Fruit fly (Drosophila melanogaster) whole organism, embryonic: ENCODE data around the gene Jhbp1.

Experiments
- Aef1 ChIP-seq: fragments of 200-800 bp; sonication (Bioruptor generic); IDR thresholded peaks from 3 replicates; pipeline ENCODE4 v1.3.6; 2022; ENCODE audit warnings: missing biosample characterization, missing genetic modification characterization
- Antp ChIP-seq: fragments of 200-800 bp; sonication (Bioruptor generic); optimal IDR thresholded peaks from 3 replicates; lab custom pipeline; 2016; ENCODE audit warnings: missing biosample characterization, missing genetic modification characterization
- CG10209 ChIP-seq: fragments of 200-800 bp; sonication (Bioruptor generic); optimal IDR thresholded peaks from 3 replicates; lab custom pipeline; 2017; ENCODE audit warnings: missing biosample characterization, mild to moderate bottlenecking, missing genetic modification characterization, missing genetic modification reagents
- CG1024 ChIP-seq: fragments of 200-800 bp; sonication (Bioruptor generic); IDR thresholded peaks from 2 replicates; pipeline ENCODE4 v1.3.6; 2022; ENCODE audit warnings: missing biosample characterization, missing genetic modification characterization
- CG11085 ChIP-seq: fragments of 200-800 bp; sonication (Bioruptor generic); IDR thresholded peaks from 2 replicates; pipeline ENCODE4 v1.3.6; 2022; ENCODE audit warnings: missing biosample characterization, missing genetic modification characterization
- CG12744 ChIP-seq: fragments of 200-800 bp; sonication (Bioruptor generic); optimal IDR thresholded peaks from 2 replicates; lab custom pipeline; 2016; ENCODE audit warnings: missing biosample characterization, missing genetic modification characterization
- CG15073 ChIP-seq: fragments of 200-800 bp; sonication (Bioruptor generic); optimal IDR thresholded peaks from 2 replicates; lab custom pipeline; 2016; ENCODE audit warnings: missing biosample characterization, missing genetic modification characterization
- CG1529 ChIP-seq: fragments of 200-800 bp; sonication (Bioruptor generic); optimal IDR thresholded peaks from 3 replicates; lab custom pipeline; 2018; ENCODE audit warnings: missing biosample characterization, missing genetic modification characterization
- CG15601 ChIP-seq: fragments of 200-800 bp; sonication (Bioruptor generic); optimal IDR thresholded peaks from 3 replicates; lab custom pipeline; 2019; ENCODE audit warnings: missing biosample characterization, mild to moderate bottlenecking, missing genetic modification characterization, moderate library complexity
- CG17385 ChIP-seq: fragments of 200-800 bp; sonication (Bioruptor generic); optimal IDR thresholded peaks from 3 replicates; lab custom pipeline; 2018; ENCODE audit warnings: missing biosample characterization, mild to moderate bottlenecking, missing genetic modification characterization
- CG31441 ChIP-seq: fragments of 200-800 bp; sonication (Bioruptor generic); IDR thresholded peaks from 2 replicates; pipeline ENCODE4 v1.3.6; 2022; ENCODE audit warnings: missing biosample characterization, missing genetic modification characterization
- CG3163 ChIP-seq: fragments of 200-800 bp; sonication (Bioruptor generic); optimal IDR thresholded peaks from 3 replicates; lab custom pipeline; 2016; ENCODE audit warnings: missing biosample characterization, missing genetic modification characterization
- CG33213 ChIP-seq: fragments of 200-800 bp; sonication (Bioruptor generic); optimal IDR thresholded peaks from 3 replicates; lab custom pipeline; 2016; ENCODE audit warnings: missing biosample characterization, missing genetic modification characterization
- CG34422 ChIP-seq: fragments of 200-800 bp; sonication (Bioruptor generic); IDR thresholded peaks from 3 replicates; pipeline ENCODE4 v1.3.6; 2022; ENCODE audit warnings: missing biosample characterization, missing genetic modification characterization
- CG4707 ChIP-seq: fragments of 200-800 bp; sonication (Bioruptor generic); optimal IDR thresholded peaks from 2 replicates; lab custom pipeline; 2018; ENCODE audit warnings: missing biosample characterization, mild to moderate bottlenecking, missing genetic modification characterization, moderate library complexity
- CG5245 ChIP-seq: fragments of 200-800 bp; sonication (Bioruptor generic); optimal IDR thresholded peaks from 3 replicates; lab custom pipeline; 2016; ENCODE audit warnings: missing biosample characterization, missing genetic modification characterization
- CG6254 ChIP-seq: fragments of 200-800 bp; sonication (Bioruptor generic); optimal IDR thresholded peaks from 3 replicates; lab custom pipeline; 2017; ENCODE audit warnings: mild to moderate bottlenecking, missing biosample characterization, missing genetic modification reagents, missing genetic modification characterization
- CG6813 ChIP-seq: fragments of 200-800 bp; sonication (Bioruptor generic); optimal IDR thresholded peaks from 2 replicates; lab custom pipeline; 2017; ENCODE audit warnings: missing biosample characterization, missing genetic modification characterization, mild to moderate bottlenecking, moderate library complexity, missing genetic modification reagents
- CG6854 ChIP-seq: fragments of 200-800 bp; sonication (Bioruptor generic); optimal IDR thresholded peaks from 3 replicates; lab custom pipeline; 2017; ENCODE audit warnings: missing biosample characterization, mild to moderate bottlenecking, missing genetic modification characterization
- CG7556 ChIP-seq: fragments of 200-800 bp; sonication (Bioruptor generic); optimal IDR thresholded peaks from 2 replicates; lab custom pipeline; 2017; ENCODE audit warnings: missing biosample characterization, mild to moderate bottlenecking, missing genetic modification characterization
- CG7839 ChIP-seq: fragments of 200-800 bp; sonication (Bioruptor generic); optimal IDR thresholded peaks from 3 replicates; lab custom pipeline; 2018; ENCODE audit warnings: missing biosample characterization, mild to moderate bottlenecking, missing genetic modification characterization, moderate library complexity
- CG9609 ChIP-seq: fragments of 200-800 bp; sonication (Bioruptor generic); optimal IDR thresholded peaks from 3 replicates; lab custom pipeline; 2016; ENCODE audit warnings: missing biosample characterization, missing genetic modification characterization
- Camta ChIP-seq: fragments of 200-800 bp; sonication (Bioruptor generic); optimal IDR thresholded peaks from 2 replicates; lab custom pipeline; 2016; ENCODE audit warnings: missing biosample characterization, missing genetic modification characterization
- CoRest ChIP-seq: fragments of 200-800 bp; sonication (Bioruptor generic); optimal IDR thresholded peaks from 3 replicates; lab custom pipeline; 2018; ENCODE audit warnings: missing biosample characterization, mild to moderate bottlenecking, missing genetic modification characterization, moderate library complexity
- D19B ChIP-seq: fragments of 200-800 bp; sonication (Bioruptor generic); optimal IDR thresholded peaks from 2 replicates; lab custom pipeline; 2017; ENCODE audit warnings: missing biosample characterization, mild to moderate bottlenecking, missing genetic modification characterization
- Deaf1 ChIP-seq: fragments of 200-800 bp; optimal IDR thresholded peaks from 3 replicates; lab custom pipeline; 2019; ENCODE audit warnings: missing biosample characterization, mild to moderate bottlenecking, missing genetic modification characterization, moderate library complexity
- Hr51 ChIP-seq, 2 experiments: fragments of 200-800 bp; sonication (Bioruptor generic); optimal IDR thresholded peaks; 2 replicates in 1 of 2; 3 replicates in 1 of 2; lab custom pipeline; 2016 to 2018; ENCODE audit warnings: missing biosample characterization in 2 of 2, missing genetic modification characterization in 2 of 2, mild to moderate bottlenecking in 1 of 2, moderate library complexity in 1 of 2
- Kr ChIP-seq: fragments of 200-800 bp; sonication (Bioruptor generic); optimal IDR thresholded peaks from 2 replicates; lab custom pipeline; 2017; ENCODE audit warnings: missing biosample characterization, mild to moderate bottlenecking, missing genetic modification characterization
- NC2β ChIP-seq: fragments of 200-800 bp; sonication (Bioruptor generic); optimal IDR thresholded peaks from 2 replicates; lab custom pipeline; 2016; ENCODE audit warnings: missing biosample characterization, missing genetic modification characterization
- Nf-YB ChIP-seq: fragments of 200-800 bp; sonication (Bioruptor generic); optimal IDR thresholded peaks from 3 replicates; lab custom pipeline; 2019; ENCODE audit warnings: missing biosample characterization, mild to moderate bottlenecking, missing genetic modification characterization, moderate library complexity
- Sry-β ChIP-seq: fragments of 200-800 bp; sonication (Bioruptor generic); optimal IDR thresholded peaks from 2 replicates; lab custom pipeline; 2018; ENCODE audit warnings: missing biosample characterization, mild to moderate bottlenecking, missing genetic modification characterization, moderate library complexity
- Stat92E ChIP-seq, 3 experiments: fragments of >200 bp in 2 of 3; fragments of 200-800 bp in 1 of 3; sonication (Bioruptor generic) in 1 of 3; optimal IDR thresholded peaks; 2 replicates each; lab custom pipeline; 2017 to 2019; ENCODE audit warnings: missing biosample characterization in 3 of 3, missing genetic modification characterization in 3 of 3, mild to moderate bottlenecking in 1 of 3, moderate library complexity in 1 of 3
- ash1 ChIP-seq: fragments of 200-800 bp; sonication (Bioruptor generic); optimal IDR thresholded peaks from 2 replicates; lab custom pipeline; 2018; ENCODE audit warnings: missing biosample characterization, mild to moderate bottlenecking, missing genetic modification characterization
- az2 ChIP-seq: fragments of 200-800 bp; sonication (Bioruptor generic); optimal IDR thresholded peaks from 3 replicates; lab custom pipeline; 2016; ENCODE audit warnings: missing biosample characterization, missing genetic modification characterization
- bigmax ChIP-seq: fragments of 200-800 bp; sonication (Bioruptor generic); optimal IDR thresholded peaks from 2 replicates; lab custom pipeline; 2018; ENCODE audit warnings: missing biosample characterization, mild to moderate bottlenecking, missing genetic modification characterization
- inv ChIP-seq: fragments of 200-800 bp; sonication (Bioruptor generic); IDR thresholded peaks from 2 replicates; pipeline ENCODE4 v1.3.6; 2022; ENCODE audit warnings: missing biosample characterization, missing genetic modification characterization; ENCODE audit not compliant: partially characterized antibody
- jumu ChIP-seq: fragments of 200-800 bp; sonication (Bioruptor generic); optimal IDR thresholded peaks from 3 replicates; lab custom pipeline; 2016; ENCODE audit warnings: missing biosample characterization, missing genetic modification characterization
- lab ChIP-seq: fragments of 200-800 bp; sonication (Bioruptor generic); optimal IDR thresholded peaks from 3 replicates; lab custom pipeline; 2017; ENCODE audit warnings: missing biosample characterization, missing genetic modification characterization, mild to moderate bottlenecking, moderate library complexity, missing genetic modification reagents
- lbe ChIP-seq: fragments of 200-800 bp; sonication (Bioruptor generic); optimal IDR thresholded peaks from 2 replicates; lab custom pipeline; 2016; ENCODE audit warnings: missing biosample characterization, mild to moderate bottlenecking, missing genetic modification characterization
- nau ChIP-seq: fragments of 200-800 bp; sonication (Bioruptor generic); optimal IDR thresholded peaks from 3 replicates; lab custom pipeline; 2017; ENCODE audit warnings: missing biosample characterization, mild to moderate bottlenecking, missing genetic modification characterization, missing genetic modification reagents
- nmo ChIP-seq: fragments of 200-800 bp; sonication (Bioruptor generic); optimal IDR thresholded peaks from 2 replicates; lab custom pipeline; 2018; ENCODE audit warnings: missing biosample characterization, mild to moderate bottlenecking, missing genetic modification characterization, moderate library complexity
- nom ChIP-seq: fragments of 200-800 bp; sonication (Bioruptor generic); optimal IDR thresholded peaks from 2 replicates; lab custom pipeline; 2017; ENCODE audit warnings: missing biosample characterization, missing genetic modification characterization, mild to moderate bottlenecking, moderate library complexity, missing genetic modification reagents
- phol ChIP-seq: fragments of 200-800 bp; sonication (Bioruptor generic); optimal IDR thresholded peaks from 3 replicates; lab custom pipeline; 2018; ENCODE audit warnings: missing biosample characterization, mild to moderate bottlenecking, missing genetic modification characterization, moderate library complexity
- pros ChIP-seq: fragments of 200-800 bp; sonication (Bioruptor generic); optimal IDR thresholded peaks from 3 replicates; lab custom pipeline; 2019; ENCODE audit warnings: missing biosample characterization, mild to moderate bottlenecking, missing genetic modification characterization, moderate library complexity
- salm ChIP-seq: fragments of 200-800 bp; sonication (Bioruptor generic); optimal IDR thresholded peaks from 2 replicates; lab custom pipeline; 2018; ENCODE audit warnings: missing biosample characterization, mild to moderate bottlenecking, missing genetic modification characterization
- shn ChIP-seq: fragments of 200-800 bp; sonication (Bioruptor generic); optimal IDR thresholded peaks from 3 replicates; lab custom pipeline; 2016; ENCODE audit warnings: missing biosample characterization, missing genetic modification characterization
- tin ChIP-seq: fragments of 200-800 bp; sonication (Bioruptor generic); optimal IDR thresholded peaks from 3 replicates; lab custom pipeline; 2016; ENCODE audit warnings: missing biosample characterization, missing genetic modification characterization
- twi ChIP-seq: fragments of 200-800 bp; optimal IDR thresholded peaks from 2 replicates; lab custom pipeline; 2019; ENCODE audit warnings: missing biosample characterization, mild to moderate bottlenecking, missing genetic modification characterization, moderate library complexity

Jhbp1 gene

dm6 chr3R:4989150-4990017, 24.1 kb downstream of the Jhbp1 start (continued):
- peak; percentile 2 to 34 for TF ChIP-seq Hr51 (GFP tag; optimal IDR thresholded peaks at IDR 0.05; lab: Kevin White, UChicago)
- TF ChIP-seq Deaf1 (tag; lab: Kevin White, UChicago): peak; percentile 21
- no peak for TF ChIP-seq inv (GFP tag; lab: Robert Waterston, UW)
- TF ChIP-seq Aef1 (GFP tag; lab: Robert Waterston, UW): no peak
- TF ChIP-seq CG7839: peak; percentile 51
- TF ChIP-seq CG4707 (GFP tag; lab: Kevin White, UChicago): no peak
- TF ChIP-seq nau (GFP tag; lab: Kevin White, UChicago): no peak
- peak; percentile 12 for TF ChIP-seq salm (tag; lab: Kevin White, UChicago)
- peak; percentile 39 for TF ChIP-seq shn (GFP tag; lab: Kevin White, UChicago)
- peak; percentile 34 for TF ChIP-seq CG6254 (GFP tag; lab: Kevin White, UChicago)
- no peak for TF ChIP-seq nom (GFP tag; lab: Kevin White, UChicago)
- peak; percentile 50 for TF ChIP-seq CG15601
- TF ChIP-seq CG34422 (GFP tag; lab: Robert Waterston, UW): no peak
- TF ChIP-seq D19B (GFP tag; lab: Kevin White, UChicago): no peak
- TF ChIP-seq phol (tag; lab: Kevin White, UChicago): peak; percentile 80
- TF ChIP-seq Camta: peak; percentile 34
- TF ChIP-seq CG3163: peak; percentile 0
- peak; percentile 61 for TF ChIP-seq CoRest
- TF ChIP-seq lab (GFP tag; lab: Kevin White, UChicago): peak; percentile 3
- TF ChIP-seq CG17385 (GFP tag; lab: Kevin White, UChicago): peak; percentile 15
- TF ChIP-seq Kr (GFP tag; lab: Kevin White, UChicago): peak; percentile 11
- TF ChIP-seq nmo (GFP tag; lab: Kevin White, UChicago): peak; percentile 80
- peak; percentile 21 for TF ChIP-seq jumu
- TF ChIP-seq CG1024 (GFP tag; lab: Robert Waterston, UW): no peak
- peak; percentile 46 for TF ChIP-seq CG9609 (GFP tag; lab: Kevin White, UChicago)
- TF ChIP-seq bigmax (GFP tag; lab: Kevin White, UChicago): no peak
- TF ChIP-seq NC2β (GFP tag; lab: Kevin White, UChicago): peak; percentile 14
- no peak for TF ChIP-seq Sry-β (GFP tag; lab: Kevin White, UChicago)
- peak; percentile 71 for TF ChIP-seq CG31441 (GFP tag; lab: Robert Waterston, UW)
- no peak for TF ChIP-seq CG11085 (GFP tag; lab: Robert Waterston, UW)
- peak; percentile 63 for TF ChIP-seq CG1529
- peak; percentile 85 for TF ChIP-seq CG7556 (GFP tag; lab: Kevin White, UChicago)
- peak; percentile 65 for TF ChIP-seq CG10209 (GFP tag; lab: Kevin White, UChicago)
- peak; percentile 59 for TF ChIP-seq az2 (GFP tag; lab: Kevin White, UChicago)
- TF ChIP-seq ash1 (GFP tag; lab: Kevin White, UChicago): no peak
- TF ChIP-seq CG12744: no peak
- peak; percentile 1 for TF ChIP-seq Antp
- TF ChIP-seq pros (GFP tag; lab: Kevin White, UChicago): peak; percentile 83
- peak; percentile 11 for TF ChIP-seq CG15073 (GFP tag; lab: Kevin White, UChicago)
- TF ChIP-seq Stat92E (GFP tag; optimal IDR thresholded peaks at IDR 0.05; lab: Kevin White, UChicago): peak in 1 of 3 experiments; percentile 16
- peak; percentile 51 for TF ChIP-seq Nf-YB (GFP tag; lab: Kevin White, UChicago)
- TF ChIP-seq tin (GFP tag; lab: Kevin White, UChicago): peak; percentile 64
- TF ChIP-seq CG6813 (GFP tag; lab: Kevin White, UChicago): peak; percentile 21
- peak; percentile 36 for TF ChIP-seq twi (tag; lab: Kevin White, UChicago)
- TF ChIP-seq CG5245 (GFP tag; lab: Kevin White, UChicago): peak; percentile 14
- TF ChIP-seq lbe (GFP tag; lab: Kevin White, UChicago): no peak
- TF ChIP-seq CG33213 (GFP tag; lab: Kevin White, UChicago): peak; percentile 24
- TF ChIP-seq CG6854: no peak
